Fruit fly (Drosophila melanogaster) whole organism, adult: Measurements from ENCODE around the gene Uch-L5.

Experiments used
- CG12768 ChIP-seq: fragments of 200-800 bp; sonication (Bioruptor generic); optimal IDR thresholded peaks from 2 replicates; lab custom pipeline; 2017; ENCODE audit warnings: missing biosample characterization, missing genetic modification characterization, mild to moderate bottlenecking, moderate library complexity, missing genetic modification reagents
- CG14711 ChIP-seq: fragments of 200-800 bp; sonication (Bioruptor generic); optimal IDR thresholded peaks from 2 replicates; lab custom pipeline; 2018; ENCODE audit warnings: missing biosample characterization, mild to moderate bottlenecking, missing genetic modification characterization, moderate library complexity
- CG33017 ChIP-seq: fragments of 200-800 bp; sonication (Bioruptor generic); optimal IDR thresholded peaks from 2 replicates; lab custom pipeline; 2018; ENCODE audit warnings: missing biosample characterization, mild to moderate bottlenecking, missing genetic modification characterization, moderate library complexity
- CG5204 ChIP-seq: fragments of 200-800 bp; sonication (Bioruptor generic); optimal IDR thresholded peaks from 2 replicates; lab custom pipeline; 2016; ENCODE audit warnings: missing biosample characterization, missing genetic modification characterization
- CG7101 ChIP-seq: fragments of 200-800 bp; sonication (Bioruptor generic); optimal IDR thresholded peaks from 2 replicates; lab custom pipeline; 2018; ENCODE audit warnings: missing biosample characterization, mild to moderate bottlenecking, missing genetic modification characterization, moderate library complexity
- Clk ChIP-seq: fragments of 200-800 bp; sonication (Bioruptor generic); optimal IDR thresholded peaks from 2 replicates; lab custom pipeline; 2017; ENCODE audit warnings: missing biosample characterization, missing genetic modification characterization
- Mnt ChIP-seq: fragments of 200-800 bp; sonication (Bioruptor generic); optimal IDR thresholded peaks from 2 replicates; lab custom pipeline; 2016; ENCODE audit warnings: missing biosample characterization, mild to moderate bottlenecking, missing genetic modification characterization
- bab1 ChIP-seq: fragments of 200-800 bp; sonication (Bioruptor generic); optimal IDR thresholded peaks from 3 replicates; lab custom pipeline; 2019; ENCODE audit warnings: missing biosample characterization, mild to moderate bottlenecking, missing genetic modification characterization, moderate library complexity
- cic ChIP-seq: fragments of 200-800 bp; sonication (Bioruptor generic); optimal IDR thresholded peaks from 2 replicates; lab custom pipeline; 2017; ENCODE audit warnings: missing biosample characterization, mild to moderate bottlenecking, missing genetic modification characterization, moderate library complexity
- ovo ChIP-seq: fragments of 200-800 bp; sonication (Bioruptor generic); optimal IDR thresholded peaks from 2 replicates; lab custom pipeline; 2016; ENCODE audit warnings: missing biosample characterization, missing genetic modification characterization

DNA sequence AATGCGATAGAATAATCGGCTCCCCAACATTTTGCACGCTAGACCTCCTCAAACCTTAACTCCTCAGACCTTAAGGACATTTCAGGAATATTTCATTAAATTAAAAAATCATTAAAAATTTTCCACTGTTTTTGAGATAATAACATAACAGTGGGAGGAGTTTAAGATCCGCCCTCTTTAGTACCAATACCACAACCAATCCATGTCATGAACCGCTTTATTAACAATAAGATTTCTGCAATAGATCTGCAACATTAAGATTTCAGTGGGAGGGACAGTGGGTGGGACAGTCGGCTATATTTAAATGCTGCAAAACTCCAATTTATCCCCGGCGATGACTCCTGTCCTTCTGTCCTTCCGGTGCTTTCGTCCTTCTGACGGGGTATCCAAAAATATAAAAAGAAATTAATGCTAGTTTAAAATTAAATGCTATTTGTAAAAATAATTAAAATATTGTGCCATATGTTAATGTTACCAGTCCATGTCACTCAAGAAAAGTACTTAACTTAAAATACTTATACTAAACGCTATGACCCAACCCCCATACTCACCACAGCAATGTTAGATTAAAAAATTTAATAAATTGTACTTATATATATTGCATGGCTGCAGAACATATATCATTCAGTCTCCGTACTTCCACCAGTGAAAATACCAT lies 34.0 kb downstream of the Uch-L5 start, which contains the start of gene Srg3:
- TF ChIP-seq CG7101 (tag; lab: Kevin White, UChicago) (no peak), Mnt (GFP tag; lab: Kevin White, UChicago) (no peak), CG33017 (tag; lab: Kevin White, UChicago) (no peak), bab1 (GFP tag; lab: Kevin White, UChicago) (no peak), cic (GFP tag; lab: Kevin White, UChicago) (no peak), CG14711 (no peak), CG12768 (GFP tag; lab: Kevin White, UChicago) (peak; percentile 27), ovo (GFP tag; lab: Kevin White, UChicago) (no peak), Clk (GFP tag; lab: Kevin White, UChicago) (no peak), CG5204 (GFP tag; lab: Kevin White, UChicago) (no peak)
